Worm (Caenorhabditis elegans) whole organism, L1 larva: Measurements from ENCODE around the gene F48E3.2.

Experiments used
- ama-1 ChIP-seq: fragments of 150-350 bp; optimal IDR thresholded peaks from 2 replicates; lab custom pipeline; 2014
- dpl-1 ChIP-seq, 3 experiments: fragments of 150-350 bp in 2 of 3; sonication (generic microtip) in 1 of 3; optimal IDR thresholded peaks; 2 replicates each; lab custom pipeline; 2014 to 2017; ENCODE audit warnings: missing biosample characterization in 3 of 3, missing genetic modification characterization in 3 of 3, missing genetic modification reagents in 3 of 3
- egl-27 ChIP-seq, 2 experiments: fragments of 150-350 bp in 1 of 2; sonication (generic microtip); optimal IDR thresholded peaks; 3 replicates each; lab custom pipeline; 2017 to 2018; ENCODE audit warnings: missing biosample characterization in 2 of 2, missing genetic modification characterization in 2 of 2, missing genetic modification reagents in 2 of 2
- elt-3 ChIP-seq, 6 experiments: fragments of 150-350 bp in 1 of 6; sonication (generic microtip); optimal IDR thresholded peaks; 2 replicates each; lab custom pipeline; 2017 to 2018; ENCODE audit warnings: missing biosample characterization in 6 of 6, missing genetic modification characterization in 6 of 6, inconsistent platforms in 1 of 6
- hlh-4 ChIP-seq: sonication (generic microtip); optimal IDR thresholded peaks from 2 replicates; lab custom pipeline; 2016; ENCODE audit warnings: mild to moderate bottlenecking, missing genetic modification characterization, missing compliant biosample characterization
- lin-39 ChIP-seq: fragments of 150-350 bp; optimal IDR thresholded peaks from 2 replicates; lab custom pipeline; 2014; ENCODE audit warnings: missing biosample characterization, missing genetic modification reagents, missing genetic modification characterization
- nhr-237 ChIP-seq: fragments of 150-350 bp; optimal IDR thresholded peaks from 2 replicates; lab custom pipeline; 2014; ENCODE audit warnings: missing biosample characterization, missing genetic modification characterization
- sup-37 ChIP-seq: fragments of 200-800 bp; sonication (Bioruptor generic); optimal IDR thresholded peaks from 2 replicates; lab custom pipeline; 2018; ENCODE audit warnings: mild to moderate bottlenecking, missing genetic modification characterization, missing compliant biosample characterization
- unc-86 ChIP-seq: sonication (generic microtip); optimal IDR thresholded peaks from 2 replicates; lab custom pipeline; 2016; ENCODE audit warnings: missing genetic modification characterization, missing compliant biosample characterization

- TF ChIP-seq unc-86 (tag; lab: Kevin White, UChicago) (no peak), ama-1 (lab: Kevin White, UChicago) (no peak), lin-39 (tag; lab: Kevin White, UChicago) (no peak), sup-37 (GFP tag; lab: Kevin White, UChicago) (no peak), elt-3 (tag; optimal IDR thresholded peaks at IDR 0.05; lab: Kevin White, UChicago) (no peak), nhr-237 (no peak), egl-27 (tag; optimal IDR thresholded peaks at IDR 0.05; lab: Kevin White, UChicago) (no peak), dpl-1 (GFP tag; optimal IDR thresholded peaks at IDR 0.05; lab: Kevin White, UChicago) (no peak), hlh-4 (tag; lab: Kevin White, UChicago) (no peak)
These were observed 14.2 kb upstream of the F48E3.2 start for ce11 chrX:7507141-7507540.
